Worm (Caenorhabditis elegans) whole organism, young adult: ENCODE data around the gene F25G6.1.

Source experiments
- B0336.3 ChIP-seq: fragments of 200-800 bp; sonication (Bioruptor generic); IDR thresholded peaks from 2 replicates; pipeline ENCODE4 v1.3.6; 2022; ENCODE audit warnings: missing genetic modification characterization, missing compliant biosample characterization
- F22D6.2 ChIP-seq: sonication (generic microtip); optimal IDR thresholded peaks from 2 replicates; lab custom pipeline; 2016; ENCODE audit warnings: mild to moderate bottlenecking, missing genetic modification characterization, missing compliant biosample characterization
- F23B12.7 ChIP-seq: sonication (generic microtip); optimal IDR thresholded peaks from 2 replicates; lab custom pipeline; 2017; ENCODE audit warnings: missing genetic modification characterization, mild to moderate bottlenecking, missing compliant biosample characterization, antibody characterized with exemption, moderate library complexity; ENCODE audit not compliant: insufficient read depth
- F37B4.10 ChIP-seq: fragments of 200-800 bp; sonication (Bioruptor generic); IDR thresholded peaks from 2 replicates; pipeline ENCODE4 v1.3.6; 2022; ENCODE audit warnings: missing genetic modification characterization, missing compliant biosample characterization
- F39B2.1 ChIP-seq: fragments of 200-800 bp; sonication (Bioruptor generic); IDR thresholded peaks from 2 replicates; pipeline ENCODE4 v1.3.6; 2022; ENCODE audit warnings: missing genetic modification reagents, missing genetic modification characterization, missing compliant biosample characterization
- F52B5.7 ChIP-seq: sonication (generic microtip); optimal IDR thresholded peaks from 2 replicates; lab custom pipeline; 2016; ENCODE audit warnings: mild to moderate bottlenecking, missing genetic modification characterization, missing compliant biosample characterization
- ZK185.1 ChIP-seq: sonication (generic microtip); optimal IDR thresholded peaks from 2 replicates; lab custom pipeline; 2016; ENCODE audit warnings: mild to moderate bottlenecking, missing genetic modification characterization, missing compliant biosample characterization; ENCODE audit not compliant: poor library complexity, severe bottlenecking
- aptf-2 ChIP-seq: fragments of 200-800 bp; sonication (Bioruptor generic); conservative IDR thresholded peaks from 2 replicates; pipeline ENCODE4 v1.3.6; 2022; ENCODE audit warnings: missing genetic modification reagents, missing genetic modification characterization, missing compliant biosample characterization
- aptf-3 ChIP-seq: fragments of 200-800 bp; sonication (Bioruptor generic); IDR thresholded peaks from 2 replicates; pipeline ENCODE4 v1.3.6; 2022; ENCODE audit warnings: missing genetic modification characterization, missing compliant biosample characterization
- bed-1 ChIP-seq: fragments of 200-800 bp; sonication (Bioruptor generic); IDR thresholded peaks from 2 replicates; pipeline ENCODE4 v1.3.6; 2022; ENCODE audit warnings: missing genetic modification reagents, missing genetic modification characterization, missing compliant biosample characterization
- cebp-1 ChIP-seq, 2 experiments: fragments of 200-800 bp in 1 of 2; sonication (Bioruptor generic) in 1 of 2; sonication (generic microtip) in 1 of 2; IDR thresholded peaks in 1 of 2; optimal IDR thresholded peaks in 1 of 2; 2 replicates each; pipeline versions ENCODE4 v1.3.6 to Lab custom; 2017 to 2022; ENCODE audit warnings: missing compliant biosample characterization in 2 of 2, missing genetic modification characterization in 2 of 2, mild to moderate bottlenecking in 1 of 2, missing genetic modification reagents in 1 of 2, moderate library complexity in 1 of 2
- ceh-58 ChIP-seq: fragments of 200-800 bp; sonication (Bioruptor generic); IDR thresholded peaks from 2 replicates; pipeline ENCODE4 v1.3.6; 2022; ENCODE audit warnings: missing genetic modification characterization, missing compliant biosample characterization
- chd-7 ChIP-seq: sonication (generic microtip); optimal IDR thresholded peaks from 2 replicates; lab custom pipeline; 2016; ENCODE audit warnings: mild to moderate bottlenecking, missing genetic modification characterization, moderate library complexity, missing compliant biosample characterization
- egl-44 ChIP-seq: fragments of 200-800 bp; sonication (Bioruptor generic); IDR thresholded peaks from 2 replicates; pipeline ENCODE4 v1.3.6; 2022; ENCODE audit warnings: missing genetic modification reagents, missing genetic modification characterization, missing compliant biosample characterization
- ekl-4 ChIP-seq: fragments of 200-800 bp; sonication (Bioruptor generic); IDR thresholded peaks from 2 replicates; pipeline ENCODE4 v1.3.6; 2022; ENCODE audit warnings: missing genetic modification reagents, missing genetic modification characterization, missing compliant biosample characterization
- him-1 ChIP-seq: sonication (generic microtip); optimal IDR thresholded peaks from 2 replicates; lab custom pipeline; 2016; ENCODE audit warnings: missing genotype, missing genetic modification reagents, missing genetic modification characterization, missing compliant biosample characterization
- hlh-12 ChIP-seq: sonication (generic microtip); optimal IDR thresholded peaks from 2 replicates; lab custom pipeline; 2016; ENCODE audit warnings: missing genetic modification characterization, missing compliant biosample characterization
- hlh-26 ChIP-seq: fragments of 200-800 bp; sonication (Bioruptor generic); conservative IDR thresholded peaks from 2 replicates; pipeline ENCODE4 v1.3.6; 2022; ENCODE audit warnings: missing genetic modification reagents, missing genetic modification characterization, missing compliant biosample characterization
- hmg-1.2 ChIP-seq: fragments of 200-800 bp; sonication (Bioruptor generic); IDR thresholded peaks from 2 replicates; pipeline ENCODE4 v1.3.6; 2022; ENCODE audit warnings: missing genetic modification reagents, missing genetic modification characterization, missing compliant biosample characterization
- lag-1 ChIP-seq: fragments of 200-800 bp; sonication (Bioruptor generic); IDR thresholded peaks from 2 replicates; pipeline ENCODE4 v1.3.6; 2022; ENCODE audit warnings: missing genetic modification reagents, missing genetic modification characterization, missing compliant biosample characterization
- let-607 ChIP-seq, 2 experiments: fragments of 200-800 bp in 1 of 2; sonication (Bioruptor generic) in 1 of 2; sonication (generic microtip) in 1 of 2; optimal IDR thresholded peaks; 2 replicates each; lab custom pipeline; 2016 to 2018; ENCODE audit warnings: mild to moderate bottlenecking in 2 of 2, missing compliant biosample characterization in 2 of 2, missing genetic modification characterization in 2 of 2, moderate library complexity in 2 of 2, missing genotype in 1 of 2
- lin-26 ChIP-seq: fragments of 200-800 bp; sonication (Bioruptor generic); IDR thresholded peaks from 2 replicates; pipeline ENCODE4 v1.3.6; 2022; ENCODE audit warnings: missing genetic modification reagents, missing genetic modification characterization, missing compliant biosample characterization
- lin-35 ChIP-seq, 3 experiments: fragments of 150-350 bp in 2 of 3; sonication (generic microtip) in 1 of 3; optimal IDR thresholded peaks; 2 replicates each; lab custom pipeline; 2014 to 2018; ENCODE audit warnings: missing biosample characterization in 3 of 3, missing genetic modification characterization in 3 of 3, missing genetic modification reagents in 3 of 3
- madf-10 ChIP-seq: sonication (generic microtip); optimal IDR thresholded peaks from 2 replicates; lab custom pipeline; 2016; ENCODE audit warnings: mild to moderate bottlenecking, missing genetic modification characterization, missing compliant biosample characterization
- madf-3 ChIP-seq: fragments of 200-800 bp; sonication (Bioruptor generic); IDR thresholded peaks from 2 replicates; pipeline ENCODE4 v1.3.6; 2022; ENCODE audit warnings: missing genetic modification reagents, missing genetic modification characterization, missing compliant biosample characterization
- mcd-1 ChIP-seq: fragments of 200-800 bp; sonication (Bioruptor generic); IDR thresholded peaks from 2 replicates; pipeline ENCODE4 v1.3.6; 2022; ENCODE audit warnings: missing genetic modification reagents, missing genetic modification characterization, missing compliant biosample characterization
- mxl-1 ChIP-seq: sonication (generic microtip); optimal IDR thresholded peaks from 2 replicates; lab custom pipeline; 2016; ENCODE audit warnings: missing genetic modification characterization, missing compliant biosample characterization
- nfya-1 ChIP-seq: sonication (generic microtip); optimal IDR thresholded peaks from 2 replicates; lab custom pipeline; 2017; ENCODE audit warnings: antibody characterized with exemption, missing compliant biosample characterization, missing genetic modification characterization, borderline replicate concordance; ENCODE audit not compliant: insufficient read depth
- nhr-120 ChIP-seq: fragments of 200-800 bp; sonication (Bioruptor generic); IDR thresholded peaks from 2 replicates; pipeline ENCODE4 v1.3.6; 2022; ENCODE audit warnings: missing genetic modification characterization, missing compliant biosample characterization
- nhr-27 ChIP-seq: fragments of 200-800 bp; sonication (Bioruptor generic); optimal IDR thresholded peaks from 2 replicates; lab custom pipeline; 2018; ENCODE audit warnings: mild to moderate bottlenecking, missing genetic modification characterization, moderate library complexity, missing compliant biosample characterization
- nhr-80 ChIP-seq: sonication (generic microtip); optimal IDR thresholded peaks from 2 replicates; lab custom pipeline; 2016; ENCODE audit warnings: missing genetic modification characterization, missing compliant biosample characterization
- pbrm-1 ChIP-seq: fragments of 200-800 bp; sonication (Bioruptor generic); IDR thresholded peaks from 2 replicates; pipeline ENCODE4 v1.3.6; 2022; ENCODE audit warnings: missing genetic modification reagents, missing genetic modification characterization, missing compliant biosample characterization
- pha-4 ChIP-seq: fragments of 150-350 bp; sonication (generic microtip); optimal IDR thresholded peaks from 2 replicates; lab custom pipeline; 2014; ENCODE audit warnings: missing biosample characterization, missing genetic modification reagents, missing genetic modification characterization
- repo-1 ChIP-seq: sonication (generic microtip); optimal IDR thresholded peaks from 2 replicates; lab custom pipeline; 2017; ENCODE audit warnings: mild to moderate bottlenecking, missing genetic modification characterization, missing compliant biosample characterization
- sdz-38 ChIP-seq: sonication (generic microtip); optimal IDR thresholded peaks from 2 replicates; lab custom pipeline; 2016; ENCODE audit warnings: missing genotype, missing genetic modification characterization, missing compliant biosample characterization
- sptf-2 ChIP-seq: fragments of 200-800 bp; sonication (Bioruptor generic); optimal IDR thresholded peaks from 2 replicates; lab custom pipeline; 2018; ENCODE audit warnings: mild to moderate bottlenecking, missing genetic modification characterization, missing compliant biosample characterization
- tbp1 ChIP-seq: fragments of 200-800 bp; sonication (Bioruptor generic); optimal IDR thresholded peaks from 2 replicates; lab custom pipeline; 2018; ENCODE audit warnings: mild to moderate bottlenecking, missing genetic modification characterization, missing compliant biosample characterization
- tlf-1 ChIP-seq: fragments of 200-800 bp; sonication (Bioruptor generic); optimal IDR thresholded peaks from 2 replicates; lab custom pipeline; 2018; ENCODE audit warnings: mild to moderate bottlenecking, missing genetic modification characterization, missing compliant biosample characterization
- zfh-2 ChIP-seq: fragments of 200-800 bp; sonication (Bioruptor generic); conservative IDR thresholded peaks from 2 replicates; pipeline ENCODE4 v1.3.6; 2022; ENCODE audit warnings: missing genetic modification reagents, missing genetic modification characterization, missing compliant biosample characterization
- ztf-18 ChIP-seq: sonication (generic microtip); optimal IDR thresholded peaks from 2 replicates; lab custom pipeline; 2016; ENCODE audit warnings: missing genotype, mild to moderate bottlenecking, missing genetic modification characterization, missing compliant biosample characterization
- ztf-25 ChIP-seq: fragments of 200-800 bp; sonication (Bioruptor generic); IDR thresholded peaks from 2 replicates; pipeline ENCODE4 v1.3.6; 2022; ENCODE audit warnings: missing genetic modification reagents, missing genetic modification characterization, missing compliant biosample characterization
- ztf-26 ChIP-seq: sonication (generic microtip); optimal IDR thresholded peaks from 2 replicates; lab custom pipeline; 2017; ENCODE audit warnings: missing genetic modification characterization, missing compliant biosample characterization

F25G6.1 gene

DNA sequence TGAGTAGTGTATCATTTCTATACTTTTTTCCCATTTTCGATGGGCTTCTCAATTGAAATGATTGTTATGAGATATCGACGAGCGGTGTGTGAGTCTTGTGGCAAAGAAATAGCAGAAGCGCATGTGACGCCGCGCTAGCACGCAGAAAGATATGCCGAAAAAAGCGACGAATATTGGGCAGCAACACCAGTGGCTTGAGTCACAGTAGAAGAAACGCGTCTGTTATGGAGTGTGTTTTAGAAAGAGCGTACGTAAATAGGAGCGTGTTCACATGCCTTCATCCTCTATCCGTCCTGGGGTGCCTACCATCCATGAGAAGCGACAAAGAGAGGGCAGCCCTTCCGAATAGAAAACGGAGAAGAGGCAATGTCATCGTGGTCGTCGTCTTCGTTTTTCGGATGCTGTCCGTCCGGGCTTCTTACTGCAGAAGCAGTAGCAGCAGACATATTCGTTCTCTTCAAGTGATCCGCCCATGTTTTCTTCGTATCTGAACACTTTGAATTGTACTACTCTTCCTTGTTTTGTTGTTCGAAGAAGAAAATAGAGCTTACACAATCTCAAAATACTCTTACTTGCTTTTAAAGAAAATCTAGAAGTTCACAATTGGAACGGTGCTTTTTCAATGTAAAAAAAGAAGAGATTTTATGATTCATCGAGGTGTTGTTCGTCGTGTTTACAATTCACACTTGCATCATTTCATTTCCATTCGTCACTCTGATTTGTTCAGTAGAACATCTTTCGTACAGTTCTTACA lies 35.1 kb downstream of the F25G6.1 start:
- peak; percentile 54; the same call in 1 of the 2 replicates for TF ChIP-seq zfh-2 (GFP tag; lab: Robert Waterston, UW)
- peak; percentile 31 for TF ChIP-seq repo-1 (tag; lab: Kevin White, UChicago)
- TF ChIP-seq aptf-3 (GFP tag; lab: Robert Waterston, UW): 0 out of 2 replicates have a peak, but pooled peaks have one; percentile 7
- TF ChIP-seq lin-35 (GFP tag; optimal IDR thresholded peaks at IDR 0.05; lab: Kevin White, UChicago): peak in 1 of 3 experiments; percentile 11
- no peak for TF ChIP-seq F22D6.2 (tag; lab: Kevin White, UChicago)
- 0 out of 2 replicates have a peak, but pooled peaks have one; percentile 5 for TF ChIP-seq hmg-1.2 (GFP tag; lab: Robert Waterston, UW)
- 0 out of 2 replicates have a peak, but pooled peaks have one; percentile 30 for TF ChIP-seq nhr-120
- TF ChIP-seq chd-7 (tag; lab: Kevin White, UChicago): peak; percentile 38
- TF ChIP-seq F37B4.10: no peak
- TF ChIP-seq F52B5.7 (tag; lab: Kevin White, UChicago): peak; percentile 22
- no peak for TF ChIP-seq ceh-58 (GFP tag; lab: Robert Waterston, UW)
- no peak for TF ChIP-seq ztf-26 (tag; lab: Kevin White, UChicago)
- TF ChIP-seq ztf-25 (GFP tag; lab: Robert Waterston, UW): no peak
- no peak for TF ChIP-seq madf-3
- no peak for TF ChIP-seq cebp-1 (GFP tag; IDR thresholded peaks at IDR 0.05; lab: Robert Waterston, UW)
- TF ChIP-seq cebp-1 (tag; optimal IDR thresholded peaks at IDR 0.05; lab: Kevin White, UChicago): peak; percentile 36
- peak; percentile 66; the same call in 1 of the 2 replicates for TF ChIP-seq lin-26
- TF ChIP-seq, all 124 proteins: peak for 10

DNA sequence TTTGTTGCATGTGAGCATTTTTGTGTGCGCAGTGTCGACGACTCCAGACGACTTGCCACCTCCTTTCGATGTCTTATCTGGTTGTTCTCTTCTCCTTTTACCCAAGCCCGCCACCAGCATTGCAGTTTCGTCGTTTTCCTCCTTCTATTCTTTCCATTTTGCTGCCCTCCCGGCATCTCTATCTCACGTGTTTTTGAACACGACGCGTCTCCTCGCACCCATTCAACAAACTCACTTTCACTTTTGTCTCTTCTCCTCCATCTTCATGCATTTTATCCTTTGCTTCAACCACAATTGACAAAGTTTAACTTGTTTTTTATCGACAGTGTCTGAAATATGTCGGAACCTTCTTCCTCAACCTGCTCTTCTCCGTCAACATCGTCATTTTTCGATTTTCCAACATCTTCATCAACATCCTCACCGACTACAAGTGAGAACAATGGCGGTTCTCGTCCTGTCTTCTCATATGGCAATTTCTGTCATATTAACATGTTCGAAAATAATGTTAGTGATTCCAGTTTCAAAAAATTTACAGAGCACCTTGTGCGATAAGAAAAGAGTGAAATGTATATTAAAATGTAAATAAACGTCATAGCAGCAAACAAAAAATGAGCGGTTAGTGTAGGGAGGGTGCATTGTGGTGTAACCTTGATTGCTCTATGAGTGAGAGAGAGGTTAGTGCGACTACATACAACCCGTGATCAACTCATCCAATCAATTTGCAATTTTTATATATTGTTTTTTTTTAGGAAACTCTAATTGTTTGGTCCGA lies 36.0 kb downstream of the F25G6.1 start, which contains the start of gene fip-4:
fip-4 (minus strand) TSS at position 636 of the 772 bp plus-strand sequence.
- TF ChIP-seq madf-10 (tag; lab: Kevin White, UChicago) (no peak), nhr-80 (tag; lab: Kevin White, UChicago) (peak; percentile 67), sptf-2 (no peak), ZK185.1 (peak; percentile 10), pha-4 (tag; lab: Kevin White, UChicago) (peak; percentile 68), F23B12.7 (tag; lab: Kevin White, UChicago) (peak; percentile 23), ztf-18 (tag; lab: Kevin White, UChicago) (no peak), sdz-38 (tag; lab: Kevin White, UChicago) (no peak), hlh-26 (GFP tag; lab: Robert Waterston, UW) (no peak), let-607 (tag; optimal IDR thresholded peaks at IDR 0.05; lab: Kevin White, UChicago) (no peak), aptf-3 (GFP tag; lab: Robert Waterston, UW) (0 out of 2 replicates have a peak, but pooled peaks have one; percentile 23), mcd-1 (no peak), lag-1 (GFP tag; lab: Robert Waterston, UW) (no peak), aptf-2 (no peak), B0336.3 (GFP tag; lab: Robert Waterston, UW) (0 out of 2 replicates have a peak, but pooled peaks have one; percentile 18), pbrm-1 (GFP tag; lab: Robert Waterston, UW) (no peak), tbp1 (GFP tag; lab: Kevin White, UChicago) (no peak), zfh-2 (GFP tag; lab: Robert Waterston, UW) (0 out of 2 replicates have a peak, but pooled peaks have one; percentile 8)
- TF ChIP-seq, all 124 proteins: peak for 7

DNA sequence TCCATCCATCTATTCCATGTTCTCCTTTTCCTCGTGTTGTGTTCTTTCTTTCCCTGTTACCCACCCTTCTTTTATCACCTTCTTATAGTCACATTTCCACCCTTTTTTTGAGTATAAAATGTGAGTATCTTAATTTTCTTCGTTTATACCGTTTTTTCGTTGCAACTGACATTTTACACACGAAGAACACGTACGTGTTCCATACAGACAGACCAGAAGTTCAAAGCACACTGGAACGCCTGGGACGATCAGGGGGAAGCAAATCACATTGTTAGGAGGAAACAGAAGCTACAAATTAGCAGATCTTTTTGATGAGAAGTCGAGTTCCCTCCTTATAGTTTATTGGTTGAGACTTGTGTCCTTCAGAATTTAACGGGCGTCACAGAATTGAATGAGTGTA lies 40.8 kb downstream of the F25G6.1 start:
- no peak for TF ChIP-seq sptf-2
- TF ChIP-seq bed-1 (GFP tag; lab: Robert Waterston, UW): no peak
- TF ChIP-seq tlf-1 (GFP tag; lab: Kevin White, UChicago): no peak
- no peak for TF ChIP-seq nfya-1 (tag; lab: Kevin White, UChicago)
- TF ChIP-seq nhr-27: no peak
- peak; percentile 22; the same call in 1 of the 2 replicates for TF ChIP-seq ekl-4 (GFP tag; lab: Robert Waterston, UW)
- no peak for TF ChIP-seq repo-1 (tag; lab: Kevin White, UChicago)
- TF ChIP-seq egl-44 (GFP tag; lab: Robert Waterston, UW): no peak
- TF ChIP-seq hlh-12: no peak
- no peak for TF ChIP-seq mxl-1
- no peak for TF ChIP-seq ZK185.1
- TF ChIP-seq B0336.3 (GFP tag; lab: Robert Waterston, UW): 0 out of 2 replicates have a peak, but pooled peaks have one; percentile 16
- no peak for TF ChIP-seq F39B2.1 (GFP tag; lab: Robert Waterston, UW)
- TF ChIP-seq him-1 (tag; lab: Kevin White, UChicago): peak; percentile 23
